Worm (Caenorhabditis elegans): Measurements from ENCODE around the gene nspg-6.
A peak's percentile ranks its signal among the peaks of the same experiment; 100 is the strongest.

nspg-6 gene

DNA sequence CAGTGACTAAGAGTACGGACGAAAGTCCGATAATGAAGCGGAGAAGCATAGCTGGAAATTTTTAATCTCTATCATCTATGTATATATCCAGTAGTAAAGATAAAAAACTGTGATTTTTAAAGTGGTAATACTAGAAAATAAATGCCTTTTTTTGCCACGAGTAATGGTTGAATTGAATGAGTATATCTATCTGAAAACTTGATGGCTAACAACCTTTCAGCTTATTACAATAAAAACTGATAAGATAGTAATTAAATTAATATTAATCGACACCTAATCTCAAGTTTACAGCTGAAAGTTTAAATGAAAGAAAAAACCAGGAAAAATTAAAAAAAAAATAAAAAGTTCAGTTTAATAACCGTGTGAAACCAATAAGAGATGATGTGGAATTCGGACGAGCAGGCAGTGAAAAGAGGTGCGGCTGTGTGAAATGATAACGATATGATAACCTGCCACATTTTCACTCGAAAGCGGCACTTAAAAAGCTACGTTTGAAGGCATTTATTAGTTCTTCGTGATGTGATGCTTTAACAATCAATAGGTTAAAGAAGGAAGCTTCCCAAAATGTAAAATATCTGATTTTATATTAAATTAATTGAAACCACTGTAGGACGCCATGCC lies at the start of gene nspg-6:
Gene nspg-6 (minus strand): TSS at position 51 of the 621 bp plus-strand sequence.
- TF ChIP-seq elt-2 (tag; optimal IDR thresholded peaks at IDR 0.05) (peak; percentile 81), nhr-67 (tag; optimal IDR thresholded peaks at IDR 0.05) (no peak), pqm-1 (tag; optimal IDR thresholded peaks at IDR 0.05) (peak; percentile 48)

DNA sequence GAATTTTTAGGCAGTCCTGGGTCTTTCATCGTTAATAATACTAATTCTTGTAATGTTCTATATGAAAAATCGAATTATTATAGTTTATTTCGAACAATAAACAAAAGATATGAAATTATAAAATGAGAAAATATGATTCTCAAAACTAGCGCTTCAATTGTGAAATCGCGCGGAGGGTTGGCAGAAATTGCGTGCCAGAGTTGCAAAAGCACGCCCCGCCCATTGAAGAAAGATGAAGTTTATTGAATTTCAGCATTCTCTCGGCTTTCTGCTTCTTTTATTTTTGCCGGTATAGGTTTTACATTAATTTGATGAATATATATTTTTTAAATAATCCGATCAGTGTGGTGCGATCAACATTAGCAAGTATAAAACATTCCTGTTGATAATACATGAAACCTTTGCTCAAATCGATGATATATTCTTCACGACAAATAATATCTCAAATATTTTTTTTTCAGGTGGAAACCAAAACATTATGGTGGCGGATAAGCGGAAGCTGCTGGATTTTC lies 44.3 kb upstream of the nspg-6 start, which contains the start of the genes eco-1 and hmgr-1:
Gene eco-1 (minus strand): TSS at position 59 of the 512 bp plus-strand sequence.
Gene hmgr-1 (plus strand): TSS at position 462 of the 512 bp plus-strand sequence.
- TF ChIP-seq pqm-1 (tag; optimal IDR thresholded peaks at IDR 0.05) (no peak), nhr-23 (tag; optimal IDR thresholded peaks at IDR 0.05) (peak; percentile 13), lin-15B (tag; optimal IDR thresholded peaks at IDR 0.05) (peak; percentile 35), jun-1 (tag; optimal IDR thresholded peaks at IDR 0.05) (no peak), nhr-12 (tag; optimal IDR thresholded peaks at IDR 0.05) (no peak), nhr-25 (tag; optimal IDR thresholded peaks at IDR 0.05) (no peak), fos-1 (tag; optimal IDR thresholded peaks at IDR 0.05) (no peak), unc-39 (tag; optimal IDR thresholded peaks at IDR 0.05) (no peak), ztf-11 (tag; optimal IDR thresholded peaks at IDR 0.05) (no peak), nhr-237 (tag; optimal IDR thresholded peaks at IDR 0.05) (no peak), hmg-11 (tag; optimal IDR thresholded peaks at IDR 0.05) (peak; percentile 52), ama-1 (optimal IDR thresholded peaks at IDR 0.05) (no peak), nhr-76 (tag; optimal IDR thresholded peaks at IDR 0.05) (no peak), mml-1 (tag; optimal IDR thresholded peaks at IDR 0.05) (no peak), skn-1 (tag; optimal IDR thresholded peaks at IDR 0.05) (no peak), R02D3.7 (tag; optimal IDR thresholded peaks at IDR 0.05) (no peak), eor-1 (tag; optimal IDR thresholded peaks at IDR 0.05) (no peak), lsy-12 (tag; optimal IDR thresholded peaks at IDR 0.05) (no peak), snpc-4 (tag; optimal IDR thresholded peaks at IDR 0.05) (peak; percentile 4), daf-12 (tag; optimal IDR thresholded peaks at IDR 0.05) (no peak), lin-39 (tag; optimal IDR thresholded peaks at IDR 0.05) (peak; percentile 41), ceh-82 (tag; optimal IDR thresholded peaks at IDR 0.05) (no peak), elt-2 (tag; optimal IDR thresholded peaks at IDR 0.05) (no peak), nfya-1 (tag; optimal IDR thresholded peaks at IDR 0.05; ENCODE audit: insufficient read depth) (peak; percentile 55), nhr-43 (tag; optimal IDR thresholded peaks at IDR 0.05; ENCODE audit: poor library complexity, severe bottlenecking) (peak; percentile 26), pha-4 (tag; optimal IDR thresholded peaks at IDR 0.05) (no peak), nhr-77 (tag; optimal IDR thresholded peaks at IDR 0.05) (no peak)

DNA sequence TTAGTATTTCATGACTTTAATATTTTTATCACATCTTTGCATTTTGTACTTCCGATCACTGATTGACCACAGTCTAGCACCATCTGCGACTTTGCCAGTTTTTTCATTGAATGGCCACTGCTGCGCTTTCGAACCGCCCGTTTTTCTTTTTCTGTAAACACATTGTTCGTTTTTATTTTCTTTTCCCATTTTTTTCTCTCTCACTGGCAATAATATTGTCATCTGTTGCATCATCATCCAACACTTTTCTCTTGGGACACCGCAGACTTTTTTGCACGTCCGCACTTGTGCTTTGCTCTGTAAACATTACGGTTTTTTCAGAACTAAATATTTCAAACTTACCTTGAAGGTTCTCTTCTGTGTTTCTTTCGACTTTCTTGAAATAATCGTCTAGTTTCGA lies 43.9 kb upstream of the nspg-6 start:
- TF ChIP-seq unc-39 (tag; optimal IDR thresholded peaks at IDR 0.05) (no peak), nfya-1 (tag; optimal IDR thresholded peaks at IDR 0.05; ENCODE audit: insufficient read depth) (peak; percentile 8), pha-4 (tag; optimal IDR thresholded peaks at IDR 0.05) (peak; percentile 82)

DNA sequence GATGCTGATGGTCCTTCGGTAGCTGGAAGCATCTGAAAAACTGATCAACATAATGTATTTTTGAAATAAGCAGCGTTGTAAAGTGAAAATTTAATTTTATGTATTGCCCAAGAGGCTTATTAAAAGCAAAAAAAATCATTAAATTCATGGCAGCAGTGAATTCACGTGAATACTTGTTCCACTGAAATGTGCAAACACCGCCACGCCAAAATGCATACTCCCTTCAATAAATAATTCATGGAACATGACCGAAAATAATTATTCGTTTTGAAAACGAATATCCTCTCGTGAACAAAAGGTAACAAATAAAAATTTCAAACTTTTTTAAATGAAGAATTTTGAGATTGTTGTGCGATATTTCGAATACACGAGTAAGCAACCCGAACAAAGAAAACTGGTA lies 42.6 kb upstream of the nspg-6 start, which contains the start of gene F08F8.10:
Gene F08F8.10 (minus strand): TSS at position 38 of the 400 bp plus-strand sequence.
- TF ChIP-seq ama-1 (optimal IDR thresholded peaks at IDR 0.05) (no peak), mdl-1 (tag; optimal IDR thresholded peaks at IDR 0.05) (no peak), nhr-67 (tag; optimal IDR thresholded peaks at IDR 0.05) (no peak), aly-2 (tag; optimal IDR thresholded peaks at IDR 0.05) (no peak), unc-39 (tag; optimal IDR thresholded peaks at IDR 0.05) (no peak), skn-1 (tag; optimal IDR thresholded peaks at IDR 0.05) (no peak), nhr-28 (tag; optimal IDR thresholded peaks at IDR 0.05) (no peak), nhr-43 (tag; optimal IDR thresholded peaks at IDR 0.05; ENCODE audit: poor library complexity, severe bottlenecking) (no peak), nfya-1 (tag; optimal IDR thresholded peaks at IDR 0.05; ENCODE audit: insufficient read depth) (peak; percentile 33), unc-62 (GFP tag; optimal IDR thresholded peaks at IDR 0.05) (no peak), sea-2 (GFP tag; optimal IDR thresholded peaks at IDR 0.05) (no peak), nhr-77 (tag; optimal IDR thresholded peaks at IDR 0.05) (no peak), lin-15B (tag; optimal IDR thresholded peaks at IDR 0.05) (no peak), elt-2 (tag; optimal IDR thresholded peaks at IDR 0.05) (no peak), nhr-23 (tag; optimal IDR thresholded peaks at IDR 0.05) (no peak), tbx-2 (tag; optimal IDR thresholded peaks at IDR 0.05) (no peak), nhr-237 (tag; optimal IDR thresholded peaks at IDR 0.05) (no peak), nhr-11 (tag; optimal IDR thresholded peaks at IDR 0.05) (no peak), pha-4 (tag; optimal IDR thresholded peaks at IDR 0.05) (peak; percentile 63), nhr-25 (tag; optimal IDR thresholded peaks at IDR 0.05) (peak; percentile 18), fos-1 (tag; optimal IDR thresholded peaks at IDR 0.05) (no peak), lin-39 (tag; optimal IDR thresholded peaks at IDR 0.05) (no peak), ZK546.5 (tag; optimal IDR thresholded peaks at IDR 0.05) (no peak), snpc-4 (tag; optimal IDR thresholded peaks at IDR 0.05) (peak; percentile 47), R02D3.7 (tag; optimal IDR thresholded peaks at IDR 0.05) (no peak), ztf-11 (tag; optimal IDR thresholded peaks at IDR 0.05) (no peak), egl-5 (tag; optimal IDR thresholded peaks at IDR 0.05) (peak; percentile 35), ztf-4 (tag; optimal IDR thresholded peaks at IDR 0.05) (no peak), ceh-16 (tag; optimal IDR thresholded peaks at IDR 0.05) (no peak), zag-1 (tag; optimal IDR thresholded peaks at IDR 0.05) (no peak), ceh-9 (tag; optimal IDR thresholded peaks at IDR 0.05) (no peak), elt-3 (tag; optimal IDR thresholded peaks at IDR 0.05) (no peak), egl-27 (tag; optimal IDR thresholded peaks at IDR 0.05) (no peak), hmg-11 (tag; optimal IDR thresholded peaks at IDR 0.05) (peak; percentile 27), ceh-28 (tag; optimal IDR thresholded peaks at IDR 0.05) (no peak)
